Worm (Caenorhabditis elegans) whole organism, L1 larva: Measurements from ENCODE around the gene smcr-8.
A peak's percentile ranks its signal among the peaks of the same experiment; 100 is the strongest.

Experiments
- aha-1 ChIP-seq: fragments of 150-350 bp; optimal IDR thresholded peaks from 2 replicates; lab custom pipeline; 2014; ENCODE audit warnings: missing biosample characterization, missing genetic modification characterization
- alr-1 ChIP-seq: fragments of 200-800 bp; sonication (Bioruptor generic); optimal IDR thresholded peaks from 2 replicates; lab custom pipeline; 2018; ENCODE audit warnings: borderline replicate concordance, mild to moderate bottlenecking, missing genetic modification characterization, missing compliant biosample characterization
- aly-2 ChIP-seq: fragments of 150-350 bp; optimal IDR thresholded peaks from 2 replicates; lab custom pipeline; 2014; ENCODE audit warnings: missing biosample characterization, missing genetic modification characterization
- blmp-1 ChIP-seq: fragments of 150-350 bp; optimal IDR thresholded peaks from 2 replicates; lab custom pipeline; 2014; ENCODE audit warnings: missing biosample characterization, missing genetic modification characterization
- ceh-63 ChIP-seq: fragments of 200-800 bp; sonication (Bioruptor generic); optimal IDR thresholded peaks from 2 replicates; lab custom pipeline; 2018; ENCODE audit warnings: mild to moderate bottlenecking, missing genetic modification characterization, missing compliant biosample characterization
- ceh-8 ChIP-seq: fragments of 200-800 bp; sonication (Bioruptor generic); optimal IDR thresholded peaks from 2 replicates; lab custom pipeline; 2018; ENCODE audit warnings: mild to moderate bottlenecking, missing genetic modification characterization, moderate library complexity, missing compliant biosample characterization
- ceh-82 ChIP-seq, 3 experiments: fragments of 150-350 bp in 1 of 3; sonication (generic microtip) in 2 of 3; optimal IDR thresholded peaks; 2 replicates each; lab custom pipeline; 2014 to 2017; ENCODE audit warnings: missing biosample characterization in 3 of 3, missing genetic modification characterization in 3 of 3
- ceh-90 ChIP-seq: sonication (generic microtip); optimal IDR thresholded peaks from 2 replicates; lab custom pipeline; 2016; ENCODE audit warnings: missing genetic modification characterization, missing compliant biosample characterization
- efl-1 ChIP-seq, 4 experiments: fragments of 150-350 bp; optimal IDR thresholded peaks in 3 of 4; peaks in 1 of 4; 1 replicate in 1 of 4; 2 replicates in 3 of 4; lab custom pipeline; 2014; ENCODE audit warnings: missing biosample characterization in 2 of 4, missing genetic modification characterization in 2 of 4, missing genetic modification reagents in 2 of 4
- efl-3 ChIP-seq: fragments of 200-800 bp; sonication (Bioruptor generic); optimal IDR thresholded peaks from 2 replicates; lab custom pipeline; 2018; ENCODE audit warnings: mild to moderate bottlenecking, missing genetic modification characterization, missing compliant biosample characterization
- elt-2 ChIP-seq: sonication (generic microtip); optimal IDR thresholded peaks from 2 replicates; lab custom pipeline; 2016; ENCODE audit warnings: missing genetic modification characterization, mild to moderate bottlenecking, inconsistent platforms, missing compliant biosample characterization, missing genetic modification reagents
- fkh-10 ChIP-seq: sonication (generic microtip); optimal IDR thresholded peaks from 2 replicates; lab custom pipeline; 2017; ENCODE audit warnings: missing biosample characterization, missing genetic modification reagents, missing genetic modification characterization
- fkh-4 ChIP-seq: sonication (generic microtip); optimal IDR thresholded peaks from 2 replicates; lab custom pipeline; 2016; ENCODE audit warnings: missing compliant biosample characterization, missing genetic modification characterization, borderline replicate concordance
- fkh-8 ChIP-seq: sonication (generic microtip); optimal IDR thresholded peaks from 2 replicates; lab custom pipeline; 2016; ENCODE audit warnings: mild to moderate bottlenecking, missing genetic modification characterization, missing compliant biosample characterization
- hpl-2 ChIP-seq: fragments of 150-350 bp; optimal IDR thresholded peaks from 2 replicates; lab custom pipeline; 2014; ENCODE audit warnings: missing biosample characterization, missing genetic modification reagents, missing genetic modification characterization
- irx-1 ChIP-seq: sonication (generic microtip); optimal IDR thresholded peaks from 2 replicates; lab custom pipeline; 2016; ENCODE audit warnings: missing genetic modification characterization, missing compliant biosample characterization
- isw-1 ChIP-seq: fragments of 200-800 bp; sonication (Bioruptor generic); IDR thresholded peaks from 2 replicates; pipeline ENCODE4 v1.3.6; 2022; ENCODE audit warnings: missing genetic modification characterization, missing compliant biosample characterization
- jun-1 ChIP-seq: fragments of 150-350 bp; optimal IDR thresholded peaks from 2 replicates; lab custom pipeline; 2014; ENCODE audit warnings: missing biosample characterization, missing genetic modification reagents, missing genetic modification characterization
- lin-14 ChIP-seq: fragments of 200-800 bp; sonication (Bioruptor generic); optimal IDR thresholded peaks from 2 replicates; lab custom pipeline; 2018; ENCODE audit warnings: mild to moderate bottlenecking, missing genetic modification characterization, moderate library complexity, missing compliant biosample characterization
- lin-35 ChIP-seq, 2 experiments: fragments of 150-350 bp; optimal IDR thresholded peaks; 2 replicates each; lab custom pipeline; 2014; ENCODE audit warnings: missing biosample characterization in 2 of 2, missing genetic modification characterization in 2 of 2, missing genetic modification reagents in 2 of 2
- lin-39 ChIP-seq: fragments of 150-350 bp; optimal IDR thresholded peaks from 2 replicates; lab custom pipeline; 2014; ENCODE audit warnings: missing biosample characterization, missing genetic modification reagents, missing genetic modification characterization
- lir-3 ChIP-seq: sonication (generic microtip); optimal IDR thresholded peaks from 2 replicates; lab custom pipeline; 2016; ENCODE audit warnings: mild to moderate bottlenecking, missing genetic modification characterization, moderate library complexity, missing compliant biosample characterization; ENCODE audit not compliant: poor library complexity
- mef-2 ChIP-seq: fragments of 150-350 bp; optimal IDR thresholded peaks from 2 replicates; lab custom pipeline; 2014; ENCODE audit warnings: missing biosample characterization, missing genetic modification characterization
- nhr-20 ChIP-seq: sonication (generic microtip); optimal IDR thresholded peaks from 2 replicates; lab custom pipeline; 2016; ENCODE audit warnings: mild to moderate bottlenecking, missing genetic modification characterization, missing compliant biosample characterization
- nhr-28 ChIP-seq: fragments of 150-350 bp; optimal IDR thresholded peaks from 2 replicates; lab custom pipeline; 2014; ENCODE audit warnings: missing biosample characterization, missing genetic modification characterization
- nhr-71 ChIP-seq: sonication (generic microtip); optimal IDR thresholded peaks from 2 replicates; lab custom pipeline; 2016; ENCODE audit warnings: mild to moderate bottlenecking, missing genetic modification characterization, moderate library complexity, missing compliant biosample characterization
- nhr-85 ChIP-seq: sonication (generic microtip); peaks from one replicate; lab custom pipeline; 2016; ENCODE audit warnings: missing genetic modification characterization, inconsistent platforms, missing compliant biosample characterization
- pag-3 ChIP-seq: sonication (generic microtip); optimal IDR thresholded peaks from 2 replicates; lab custom pipeline; 2017; ENCODE audit warnings: missing genetic modification characterization, mild to moderate bottlenecking, missing compliant biosample characterization, antibody characterized with exemption, borderline replicate concordance; ENCODE audit not compliant: insufficient read depth
- pax-3 ChIP-seq: fragments of 200-800 bp; sonication (Bioruptor generic); optimal IDR thresholded peaks from 2 replicates; lab custom pipeline; 2018; ENCODE audit warnings: mild to moderate bottlenecking, missing genetic modification characterization, moderate library complexity, missing compliant biosample characterization
- pqm-1 ChIP-seq: sonication (generic microtip); optimal IDR thresholded peaks from 3 replicates; lab custom pipeline; 2017; ENCODE audit warnings: missing biosample characterization, missing genetic modification characterization
- rnt-1 ChIP-seq: sonication (generic microtip); optimal IDR thresholded peaks from 2 replicates; lab custom pipeline; 2016; ENCODE audit warnings: mild to moderate bottlenecking, missing genetic modification characterization, moderate library complexity, missing compliant biosample characterization
- snpc-4 ChIP-seq: fragments of 150-350 bp; optimal IDR thresholded peaks from 2 replicates; lab custom pipeline; 2014; ENCODE audit warnings: missing biosample characterization, missing genetic modification characterization
- sox-4 ChIP-seq: sonication (generic microtip); optimal IDR thresholded peaks from 2 replicates; lab custom pipeline; 2016; ENCODE audit warnings: missing genetic modification characterization, missing compliant biosample characterization
- sptf-1 ChIP-seq: fragments of 150-350 bp; optimal IDR thresholded peaks from 2 replicates; lab custom pipeline; 2014; ENCODE audit warnings: missing biosample characterization, missing genetic modification characterization
- swsn-7 ChIP-seq: sonication (generic microtip); optimal IDR thresholded peaks from 2 replicates; lab custom pipeline; 2016; ENCODE audit warnings: missing genetic modification characterization, missing compliant biosample characterization
- tbx-2 ChIP-seq: sonication (generic microtip); optimal IDR thresholded peaks from 2 replicates; lab custom pipeline; 2016; ENCODE audit warnings: missing genetic modification characterization, missing compliant biosample characterization
- tlp-1 ChIP-seq: fragments of 150-350 bp; optimal IDR thresholded peaks from 2 replicates; lab custom pipeline; 2014; ENCODE audit warnings: missing biosample characterization, missing genetic modification characterization
- unc-30 ChIP-seq: sonication (generic microtip); optimal IDR thresholded peaks from 2 replicates; lab custom pipeline; 2017; ENCODE audit warnings: missing biosample characterization, missing genetic modification characterization
- unc-62 ChIP-seq: fragments of 150-350 bp; optimal IDR thresholded peaks from 2 replicates; lab custom pipeline; 2014; ENCODE audit warnings: missing biosample characterization, missing genetic modification reagents, missing genetic modification characterization
- unc-86 ChIP-seq: sonication (generic microtip); optimal IDR thresholded peaks from 2 replicates; lab custom pipeline; 2016; ENCODE audit warnings: missing genetic modification characterization, missing compliant biosample characterization
- vab-15 ChIP-seq: sonication (generic microtip); optimal IDR thresholded peaks from 2 replicates; lab custom pipeline; 2017; ENCODE audit warnings: missing genotype, mild to moderate bottlenecking, missing genetic modification characterization, missing compliant biosample characterization
- xbp-1 ChIP-seq: sonication (generic microtip); optimal IDR thresholded peaks from 2 replicates; lab custom pipeline; 2016; ENCODE audit warnings: missing genetic modification characterization, missing compliant biosample characterization
- zag-1 ChIP-seq: fragments of 150-350 bp; optimal IDR thresholded peaks from 2 replicates; lab custom pipeline; 2014; ENCODE audit warnings: missing biosample characterization, missing genetic modification characterization
- zip-4 ChIP-seq: fragments of 200-800 bp; sonication (Bioruptor generic); optimal IDR thresholded peaks from 2 replicates; lab custom pipeline; 2018; ENCODE audit warnings: mild to moderate bottlenecking, missing genetic modification characterization, moderate library complexity, missing compliant biosample characterization
- ztf-11 ChIP-seq, 2 experiments: sonication (generic microtip); optimal IDR thresholded peaks; 2 replicates each; lab custom pipeline; 2016 to 2017; ENCODE audit warnings: missing genetic modification characterization in 2 of 2, missing biosample characterization in 1 of 2, missing compliant biosample characterization in 1 of 2
- ztf-4 ChIP-seq: fragments of 150-350 bp; optimal IDR thresholded peaks from 2 replicates; lab custom pipeline; 2014; ENCODE audit warnings: missing biosample characterization, missing genetic modification characterization

The smcr-8 gene

ce11 chrIII:5022964-5023363 lies 23.8 kb downstream of the smcr-8 start, which contains the start of gene R144.13:
Gene R144.13 (plus strand): TSS chrIII:5023264.
- TF ChIP-seq tbx-2 (tag; lab: Kevin White, UChicago) (no peak), lir-3 (no peak), efl-1 (optimal IDR thresholded peaks at IDR 0.05; lab: Kevin White, UChicago) (no peak), efl-1 (GFP tag; optimal IDR thresholded peaks at IDR 0.05 in 1 of 2; lab: Kevin White, UChicago) (peak in 1 of 2 experiments; percentile 68), elt-2 (tag; lab: Kevin White, UChicago) (no peak), ceh-8 (GFP tag; lab: Kevin White, UChicago) (no peak), snpc-4 (tag; lab: Kevin White, UChicago) (no peak)

ce11 chrIII:5023642-5024041 lies 24.5 kb downstream of the smcr-8 start:
- TF ChIP-seq ztf-4 (tag; lab: Kevin White, UChicago) (peak; percentile 32), nhr-85 (peak; percentile 26), efl-3 (GFP tag; lab: Kevin White, UChicago) (no peak)

ce11 chrIII:5024393-5024964 lies 25.3 kb downstream of the smcr-8 start, which contains the start of gene pcf-11:
Gene pcf-11 (plus strand): TSS chrIII:5024914.
- TF ChIP-seq nhr-20 (tag; lab: Kevin White, UChicago) (peak; percentile 38), xbp-1 (tag; lab: Kevin White, UChicago) (peak; percentile 53), jun-1 (tag; lab: Kevin White, UChicago) (peak; percentile 10), pax-3 (no peak), rnt-1 (peak; percentile 63), ztf-11 (tag; optimal IDR thresholded peaks at IDR 0.05; lab: Kevin White, UChicago) (no peak), mef-2 (tag; lab: Kevin White, UChicago) (no peak), lin-39 (no peak), nhr-28 (tag; lab: Kevin White, UChicago) (no peak), unc-62 (no peak), ceh-82 (tag; optimal IDR thresholded peaks at IDR 0.05; lab: Kevin White, UChicago) (peak; percentile 24 to 84 (median 40)), efl-1 (optimal IDR thresholded peaks at IDR 0.05; lab: Kevin White, UChicago) (peak; percentile 66 to 71), efl-1 (GFP tag; optimal IDR thresholded peaks at IDR 0.05 in 1 of 2; lab: Kevin White, UChicago) (peak; percentile 54 to 96), vab-15 (tag; lab: Kevin White, UChicago) (no peak), nhr-85 (no peak), aha-1 (tag; lab: Kevin White, UChicago) (no peak), sox-4 (tag; lab: Kevin White, UChicago) (no peak), zag-1 (tag; lab: Kevin White, UChicago) (no peak), hpl-2 (no peak), tbx-2 (tag; lab: Kevin White, UChicago) (peak; percentile 45), snpc-4 (tag; lab: Kevin White, UChicago) (no peak), nhr-71 (peak; percentile 69), lir-3 (peak; percentile 43), zip-4 (GFP tag; lab: Kevin White, UChicago) (no peak), pqm-1 (tag; lab: Kevin White, UChicago) (no peak), unc-86 (peak; percentile 53), tlp-1 (tag; lab: Kevin White, UChicago) (no peak), fkh-10 (GFP tag; lab: Kevin White, UChicago) (no peak), isw-1 (GFP tag; lab: Robert Waterston, UW) (peak; percentile 56), unc-30 (tag; lab: Kevin White, UChicago) (no peak), sptf-1 (no peak), ceh-90 (tag; lab: Kevin White, UChicago) (no peak), fkh-4 (tag; lab: Kevin White, UChicago) (no peak), lin-14 (GFP tag; lab: Kevin White, UChicago) (peak; percentile 74), ceh-63 (GFP tag; lab: Kevin White, UChicago) (no peak), irx-1 (peak; percentile 9), fkh-8 (tag; lab: Kevin White, UChicago) (peak; percentile 40), lin-35 (GFP tag; optimal IDR thresholded peaks at IDR 0.05; lab: Kevin White, UChicago) (peak; percentile 69 to 75), swsn-7 (tag; lab: Kevin White, UChicago) (peak; percentile 51), aly-2 (tag; lab: Kevin White, UChicago) (no peak), blmp-1 (tag; lab: Kevin White, UChicago) (peak; percentile 13), alr-1 (tag; lab: Kevin White, UChicago) (no peak), ztf-4 (tag; lab: Kevin White, UChicago) (no peak), pag-3 (tag; lab: Kevin White, UChicago) (no peak)
